Worm (Caenorhabditis elegans) whole organism, L3 larva: ENCODE data around the gene R09E10.13.

Experiments
- aly-2 ChIP-seq: fragments of 150-350 bp; optimal IDR thresholded peaks from 2 replicates; lab custom pipeline; 2014; ENCODE audit warnings: missing biosample characterization, missing genetic modification characterization
- fkh-10 ChIP-seq: sonication (generic microtip); optimal IDR thresholded peaks from 2 replicates; lab custom pipeline; 2017; ENCODE audit warnings: missing biosample characterization, missing genetic modification reagents, missing genetic modification characterization
- nhr-23 ChIP-seq: fragments of 150-350 bp; optimal IDR thresholded peaks from 2 replicates; lab custom pipeline; 2014; ENCODE audit warnings: missing biosample characterization, missing genetic modification reagents, missing genetic modification characterization
- nhr-25 ChIP-seq: sonication (generic microtip); optimal IDR thresholded peaks from 2 replicates; lab custom pipeline; 2017; ENCODE audit warnings: missing biosample characterization, missing genetic modification characterization
- nhr-77 ChIP-seq: fragments of 150-350 bp; optimal IDR thresholded peaks from 2 replicates; lab custom pipeline; 2014; ENCODE audit warnings: missing biosample characterization, missing genetic modification characterization
- unc-39 ChIP-seq: sonication (generic microtip); optimal IDR thresholded peaks from 4 replicates; lab custom pipeline; 2017; ENCODE audit warnings: missing biosample characterization, missing genetic modification characterization

ce11 chrIV:10288575-10288974 is 6.4 kb downstream of the R09E10.13 start:
- TF ChIP-seq nhr-77 (tag; lab: Kevin White, UChicago) (no peak), nhr-25 (tag; lab: Kevin White, UChicago) (no peak), fkh-10 (no peak), unc-39 (tag; lab: Kevin White, UChicago) (no peak), nhr-23 (tag; lab: Kevin White, UChicago) (no peak), aly-2 (tag; lab: Kevin White, UChicago) (no peak)
